Fruit fly (Drosophila melanogaster) whole organism, pupa: ENCODE data around the gene alpha-Man-Ia.

Experiments used
- CG10348 ChIP-seq: fragments of 200-800 bp; sonication (Bioruptor generic); IDR thresholded peaks from 2 replicates; pipeline ENCODE4 v1.3.6; 2022; ENCODE audit warnings: missing biosample characterization, missing genetic modification characterization
- CG12605 ChIP-seq: fragments of 200-800 bp; sonication (Bioruptor generic); IDR thresholded peaks from 2 replicates; pipeline ENCODE4 v1.3.6; 2022; ENCODE audit warnings: missing biosample characterization, missing genetic modification characterization
- CG13204 ChIP-seq: fragments of 200-800 bp; sonication (Bioruptor generic); optimal IDR thresholded peaks from 2 replicates; lab custom pipeline; 2018; ENCODE audit warnings: missing biosample characterization, mild to moderate bottlenecking, missing genetic modification characterization, moderate library complexity
- CG14655 ChIP-seq: fragments of 200-800 bp; sonication (Bioruptor generic); optimal IDR thresholded peaks from 3 replicates; lab custom pipeline; 2017; ENCODE audit warnings: mild to moderate bottlenecking, missing biosample characterization, missing genetic modification reagents, missing genetic modification characterization
- CG15710 ChIP-seq: fragments of 200-800 bp; sonication (Bioruptor generic); optimal IDR thresholded peaks from 2 replicates; lab custom pipeline; 2018; ENCODE audit warnings: missing biosample characterization, mild to moderate bottlenecking, missing genetic modification characterization, moderate library complexity
- CG17806 ChIP-seq: fragments of 200-800 bp; sonication (Bioruptor generic); optimal IDR thresholded peaks from 2 replicates; lab custom pipeline; 2018; ENCODE audit warnings: missing biosample characterization, mild to moderate bottlenecking, missing genetic modification characterization, moderate library complexity
- CG32121 ChIP-seq: fragments of 200-800 bp; sonication (Bioruptor generic); IDR thresholded peaks from 2 replicates; pipeline ENCODE4 v1.3.6; 2022; ENCODE audit warnings: missing biosample characterization, missing genetic modification characterization
- CG34367 ChIP-seq: fragments of 200-800 bp; sonication (Bioruptor generic); optimal IDR thresholded peaks from 2 replicates; lab custom pipeline; 2018; ENCODE audit warnings: missing biosample characterization, mild to moderate bottlenecking, missing genetic modification characterization
- CG4496 ChIP-seq: fragments of 200-800 bp; sonication (Bioruptor generic); IDR thresholded peaks from 3 replicates; pipeline ENCODE4 v1.3.6; 2022; ENCODE audit warnings: missing biosample characterization, missing genetic modification characterization
- CG8159 ChIP-seq: fragments of 200-800 bp; sonication (Bioruptor generic); optimal IDR thresholded peaks from 3 replicates; lab custom pipeline; 2018; ENCODE audit warnings: missing biosample characterization, mild to moderate bottlenecking, missing genetic modification characterization, moderate library complexity
- CG8301 ChIP-seq: fragments of 200-800 bp; sonication (Bioruptor generic); optimal IDR thresholded peaks from 2 replicates; lab custom pipeline; 2018; ENCODE audit warnings: missing biosample characterization, mild to moderate bottlenecking, missing genetic modification characterization
- CG9948 ChIP-seq: fragments of 200-800 bp; sonication (Bioruptor generic); optimal IDR thresholded peaks from 2 replicates; lab custom pipeline; 2018; ENCODE audit warnings: missing biosample characterization, mild to moderate bottlenecking, missing genetic modification characterization, moderate library complexity
- D1 ChIP-seq: fragments of 200-800 bp; sonication (Bioruptor generic); optimal IDR thresholded peaks from 2 replicates; lab custom pipeline; 2018; ENCODE audit warnings: missing biosample characterization, mild to moderate bottlenecking, missing genetic modification characterization, moderate library complexity
- EcR ChIP-seq: fragments of 200-800 bp; sonication (Bioruptor generic); optimal IDR thresholded peaks from 3 replicates; lab custom pipeline; 2019; ENCODE audit warnings: missing biosample characterization, missing genetic modification characterization, mild to moderate bottlenecking, moderate library complexity, missing genetic modification reagents
- Ets98B ChIP-seq: fragments of 200-800 bp; sonication (Bioruptor generic); IDR thresholded peaks from 2 replicates; pipeline ENCODE4 v1.3.6; 2022; ENCODE audit warnings: missing biosample characterization, missing genetic modification characterization
- Pif1A ChIP-seq: fragments of 200-800 bp; sonication (Bioruptor generic); optimal IDR thresholded peaks from 3 replicates; lab custom pipeline; 2016; ENCODE audit warnings: missing biosample characterization, missing genetic modification characterization
- Pif1B ChIP-seq: fragments of 200-800 bp; sonication (Bioruptor generic); optimal IDR thresholded peaks from 3 replicates; lab custom pipeline; 2016; ENCODE audit warnings: missing biosample characterization, missing genetic modification characterization
- Snoo ChIP-seq: fragments of 200-800 bp; sonication (Bioruptor generic); optimal IDR thresholded peaks from 3 replicates; lab custom pipeline; 2017; ENCODE audit warnings: missing biosample characterization, mild to moderate bottlenecking, missing genetic modification characterization, inconsistent platforms
- fd96Ca ChIP-seq: fragments of 200-800 bp; sonication (Bioruptor generic); IDR thresholded peaks from 3 replicates; pipeline ENCODE4 v1.3.6; 2022; ENCODE audit warnings: missing biosample characterization, missing genetic modification characterization
- gl ChIP-seq: fragments of 200-800 bp; sonication (Bioruptor generic); optimal IDR thresholded peaks from 2 replicates; lab custom pipeline; 2018; ENCODE audit warnings: missing biosample characterization, mild to moderate bottlenecking, missing genetic modification characterization
- rn ChIP-seq: fragments of 200-800 bp; sonication (Bioruptor generic); IDR thresholded peaks from 2 replicates; pipeline ENCODE4 v1.3.6; 2022; ENCODE audit warnings: missing biosample characterization, missing genetic modification characterization

Gene alpha-Man-Ia

DNA sequence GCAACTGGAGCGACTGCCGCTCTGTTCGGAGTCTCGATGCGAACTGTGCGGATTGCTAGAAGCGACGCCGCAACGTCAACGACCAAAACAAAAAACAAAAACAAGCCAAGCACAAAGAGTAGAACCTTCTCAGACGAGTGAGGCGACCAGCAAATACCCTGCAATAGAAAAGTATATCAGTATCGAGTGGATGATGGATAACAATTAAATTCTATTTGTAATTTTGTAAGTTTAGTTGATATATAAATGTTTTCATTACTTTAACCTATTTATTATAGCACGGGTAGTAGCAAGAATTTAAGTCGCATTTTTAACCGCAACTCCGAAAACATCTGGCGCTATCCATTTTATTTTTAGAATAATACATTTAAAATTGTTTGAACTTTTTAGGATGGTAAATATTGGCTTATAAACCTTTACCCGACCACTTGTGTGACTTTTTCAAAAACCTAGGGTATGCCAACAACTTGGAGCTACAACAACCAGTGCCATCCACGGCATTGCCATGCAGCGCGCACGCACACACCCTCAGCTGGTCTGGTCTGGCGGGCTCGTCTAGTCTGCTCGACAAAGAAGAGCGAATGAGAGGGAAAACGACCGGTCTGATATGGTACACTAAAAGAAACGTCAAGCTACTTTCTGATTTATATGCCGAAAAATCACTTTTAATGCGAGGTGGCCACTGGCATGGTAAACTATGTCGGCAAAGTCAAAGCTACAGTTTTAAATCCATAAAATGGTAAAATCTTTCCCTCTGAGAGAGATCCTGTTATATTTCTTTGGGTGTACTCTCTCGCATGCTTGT lies 60.3 kb downstream of the alpha-Man-Ia start, which contains the start of gene CG12643:
Gene CG12643 (minus strand): TSS at position 51 of the 805 bp plus-strand sequence.
- peak; percentile 90 for TF ChIP-seq CG8301
- TF ChIP-seq fd96Ca, result peak; percentile 99
- peak; percentile 99 for TF ChIP-seq CG4496 (GFP tag; lab: Robert Waterston, UW)
- peak; percentile 96 for TF ChIP-seq rn (GFP tag; lab: Robert Waterston, UW)
- peak; percentile 91 for TF ChIP-seq Pif1B (GFP tag; lab: Kevin White, UChicago)
- TF ChIP-seq CG8159 (tag; lab: Kevin White, UChicago), result peak; percentile 82
- TF ChIP-seq CG12605 (GFP tag; lab: Robert Waterston, UW), result peak; percentile 90
- peak; percentile 98 for TF ChIP-seq Ets98B (GFP tag; lab: Robert Waterston, UW)
- TF ChIP-seq Snoo (tag; lab: Kevin White, UChicago), result peak; percentile 94
- TF ChIP-seq Pif1A (GFP tag; lab: Kevin White, UChicago), result peak; percentile 95
- TF ChIP-seq gl (tag; lab: Kevin White, UChicago), result peak; percentile 52
- TF ChIP-seq EcR (GFP tag; lab: Kevin White, UChicago), result peak; percentile 42
- peak; percentile 83 for TF ChIP-seq CG34367 (tag; lab: Kevin White, UChicago)
- peak; percentile 98 for TF ChIP-seq CG32121 (GFP tag; lab: Robert Waterston, UW)
- peak; percentile 51 for TF ChIP-seq CG13204 (GFP tag; lab: Kevin White, UChicago)
- TF ChIP-seq CG10348 (GFP tag; lab: Robert Waterston, UW), result peak; percentile 91
- peak; percentile 82 for TF ChIP-seq CG15710 (tag; lab: Kevin White, UChicago)
- TF ChIP-seq CG17806 (tag; lab: Kevin White, UChicago), result peak; percentile 86
- peak; percentile 80 for TF ChIP-seq CG9948
- TF ChIP-seq CG14655 (GFP tag; lab: Kevin White, UChicago), result peak; percentile 93
- no peak for TF ChIP-seq D1
- TF ChIP-seq, all 21 proteins: peak for 20

DNA sequence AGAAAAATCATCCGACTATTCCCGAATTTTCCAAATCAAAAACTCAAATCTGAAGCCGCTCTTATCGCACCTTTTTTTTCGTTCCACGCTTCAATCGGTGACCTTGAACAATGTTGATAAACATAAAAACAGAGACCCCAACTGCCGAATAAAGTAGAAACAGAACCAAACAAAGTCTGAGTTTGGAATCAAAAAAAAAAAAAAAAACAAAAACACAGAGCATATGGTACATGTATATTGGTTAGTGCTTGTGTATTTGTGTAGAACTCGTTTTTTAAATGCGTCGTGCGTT lies 61.9 kb downstream of the alpha-Man-Ia start:
- TF ChIP-seq CG15710 (tag; lab: Kevin White, UChicago), result no peak
- no peak for TF ChIP-seq CG12605 (GFP tag; lab: Robert Waterston, UW)
- TF ChIP-seq Pif1A (GFP tag; lab: Kevin White, UChicago), result no peak
- TF ChIP-seq CG14655 (GFP tag; lab: Kevin White, UChicago), result no peak
- TF ChIP-seq EcR (GFP tag; lab: Kevin White, UChicago), result peak; percentile 14
- no peak for TF ChIP-seq CG8301

DNA sequence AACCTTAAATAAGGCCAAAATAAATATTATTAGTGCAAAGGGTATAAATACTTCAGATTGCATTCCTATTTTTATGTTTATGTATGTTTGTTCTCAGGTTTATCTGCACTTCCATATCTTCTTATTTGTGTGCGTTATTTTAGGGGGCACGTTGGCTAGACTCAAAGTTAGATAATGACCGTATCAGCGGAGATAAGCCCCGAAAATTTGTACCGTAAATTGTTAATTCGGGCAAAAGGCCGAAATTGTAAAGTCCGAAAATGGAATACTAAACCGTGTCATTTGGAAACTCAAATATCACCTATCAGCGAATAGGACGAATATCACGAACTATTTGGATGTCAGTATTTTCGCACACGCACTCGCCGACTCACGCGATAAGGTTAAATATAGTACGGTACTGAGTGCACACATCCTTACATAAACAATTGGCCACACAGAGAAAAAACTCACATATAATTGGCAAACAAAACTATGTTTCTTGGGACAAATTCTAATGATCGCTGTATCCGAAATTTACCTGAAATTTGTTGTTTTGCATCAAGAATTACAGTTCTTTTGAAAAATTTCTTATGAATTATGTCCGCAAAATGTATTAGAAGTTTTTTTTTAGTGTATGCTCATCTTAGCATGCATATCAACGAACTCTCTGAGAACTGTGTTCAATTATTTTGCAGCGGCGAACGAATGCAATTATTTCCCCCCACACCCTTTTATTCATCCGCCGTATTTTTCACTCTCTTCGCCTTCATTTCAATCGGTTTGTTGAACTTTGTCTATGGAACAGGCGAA lies 62.4 kb downstream of the alpha-Man-Ia start, which contains the start of gene Hk:
Gene Hk (minus strand): TSS at position 321 of the 792 bp plus-strand sequence.
- peak; percentile 85 for TF ChIP-seq CG9948
- peak; percentile 95 for TF ChIP-seq CG4496 (GFP tag; lab: Robert Waterston, UW)
- peak; percentile 90 for TF ChIP-seq fd96Ca
- peak; percentile 91 for TF ChIP-seq CG8301
- TF ChIP-seq CG8159 (tag; lab: Kevin White, UChicago), result peak; percentile 87
- peak; percentile 79 for TF ChIP-seq Pif1B (GFP tag; lab: Kevin White, UChicago)
- peak; percentile 67 for TF ChIP-seq D1
- peak; percentile 66 for TF ChIP-seq gl (tag; lab: Kevin White, UChicago)
- peak; percentile 56; the same call in 1 of the 2 replicates for TF ChIP-seq CG10348 (GFP tag; lab: Robert Waterston, UW)
- TF ChIP-seq CG34367 (tag; lab: Kevin White, UChicago), result peak; percentile 90
- peak; percentile 86 for TF ChIP-seq Pif1A (GFP tag; lab: Kevin White, UChicago)
- peak; percentile 91 for TF ChIP-seq CG14655 (GFP tag; lab: Kevin White, UChicago)
- peak; percentile 82 for TF ChIP-seq CG15710 (tag; lab: Kevin White, UChicago)
- TF ChIP-seq CG17806 (tag; lab: Kevin White, UChicago), result peak; percentile 88
- TF ChIP-seq EcR (GFP tag; lab: Kevin White, UChicago), result peak; percentile 86
- TF ChIP-seq CG13204 (GFP tag; lab: Kevin White, UChicago), result peak; percentile 54
- peak; percentile 94 for TF ChIP-seq CG32121 (GFP tag; lab: Robert Waterston, UW)
- peak; percentile 93 for TF ChIP-seq Ets98B (GFP tag; lab: Robert Waterston, UW)
- peak; percentile 77 for TF ChIP-seq rn (GFP tag; lab: Robert Waterston, UW)
- TF ChIP-seq Snoo (tag; lab: Kevin White, UChicago), result peak; percentile 54
- peak; percentile 90 for TF ChIP-seq CG12605 (GFP tag; lab: Robert Waterston, UW)
- TF ChIP-seq, all 21 proteins: peak for 21

DNA sequence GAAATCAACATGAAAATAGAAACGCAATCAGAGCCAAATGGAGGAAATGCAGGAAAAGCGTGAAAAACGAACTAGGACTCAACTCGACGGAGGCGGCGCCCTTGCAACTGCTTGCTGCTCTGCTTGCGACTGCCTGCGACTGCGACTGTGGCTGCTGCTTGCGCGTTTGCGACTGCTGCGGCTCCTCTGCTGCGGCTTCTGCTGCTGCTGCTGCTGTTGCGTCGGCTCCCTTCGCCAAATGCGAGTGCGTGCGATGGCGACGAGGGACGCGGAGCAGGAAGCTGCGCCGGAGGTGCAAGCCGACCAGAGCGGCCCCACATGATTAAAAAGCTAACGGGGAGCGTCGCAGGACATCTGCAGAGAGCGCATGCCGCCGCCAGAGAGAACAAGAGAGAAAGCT lies 64.6 kb downstream of the alpha-Man-Ia start:
- no peak for TF ChIP-seq CG4496 (GFP tag; lab: Robert Waterston, UW)
- no peak for TF ChIP-seq D1
- TF ChIP-seq EcR (GFP tag; lab: Kevin White, UChicago), result no peak
- no peak for TF ChIP-seq CG32121 (GFP tag; lab: Robert Waterston, UW)
- no peak for TF ChIP-seq rn (GFP tag; lab: Robert Waterston, UW)
- no peak for TF ChIP-seq CG8159 (tag; lab: Kevin White, UChicago)
- no peak for TF ChIP-seq CG13204 (GFP tag; lab: Kevin White, UChicago)
- no peak for TF ChIP-seq CG9948
- no peak for TF ChIP-seq gl (tag; lab: Kevin White, UChicago)
- no peak for TF ChIP-seq Pif1A (GFP tag; lab: Kevin White, UChicago)
- TF ChIP-seq Pif1B (GFP tag; lab: Kevin White, UChicago), result no peak
- TF ChIP-seq Ets98B (GFP tag; lab: Robert Waterston, UW), result no peak
- no peak for TF ChIP-seq CG17806 (tag; lab: Kevin White, UChicago)
- TF ChIP-seq CG34367 (tag; lab: Kevin White, UChicago), result no peak
- no peak for TF ChIP-seq CG14655 (GFP tag; lab: Kevin White, UChicago)
- no peak for TF ChIP-seq fd96Ca
- no peak for TF ChIP-seq CG10348 (GFP tag; lab: Robert Waterston, UW)
- no peak for TF ChIP-seq CG15710 (tag; lab: Kevin White, UChicago)
- TF ChIP-seq Snoo (tag; lab: Kevin White, UChicago), result no peak
